Fruit fly (Drosophila melanogaster) whole organism, pupa: ENCODE data around the gene Tsen2.

ENCODE experiments used
- CG10348 ChIP-seq: fragments of 200-800 bp; sonication (Bioruptor generic); IDR thresholded peaks from 2 replicates; pipeline ENCODE4 v1.3.6; 2022; ENCODE audit warnings: missing biosample characterization, missing genetic modification characterization
- CG12605 ChIP-seq: fragments of 200-800 bp; sonication (Bioruptor generic); IDR thresholded peaks from 2 replicates; pipeline ENCODE4 v1.3.6; 2022; ENCODE audit warnings: missing biosample characterization, missing genetic modification characterization
- CG13204 ChIP-seq: fragments of 200-800 bp; sonication (Bioruptor generic); optimal IDR thresholded peaks from 2 replicates; lab custom pipeline; 2018; ENCODE audit warnings: missing biosample characterization, mild to moderate bottlenecking, missing genetic modification characterization, moderate library complexity
- CG14655 ChIP-seq: fragments of 200-800 bp; sonication (Bioruptor generic); optimal IDR thresholded peaks from 3 replicates; lab custom pipeline; 2017; ENCODE audit warnings: mild to moderate bottlenecking, missing biosample characterization, missing genetic modification reagents, missing genetic modification characterization
- CG15710 ChIP-seq: fragments of 200-800 bp; sonication (Bioruptor generic); optimal IDR thresholded peaks from 2 replicates; lab custom pipeline; 2018; ENCODE audit warnings: missing biosample characterization, mild to moderate bottlenecking, missing genetic modification characterization, moderate library complexity
- CG17806 ChIP-seq: fragments of 200-800 bp; sonication (Bioruptor generic); optimal IDR thresholded peaks from 2 replicates; lab custom pipeline; 2018; ENCODE audit warnings: missing biosample characterization, mild to moderate bottlenecking, missing genetic modification characterization, moderate library complexity
- CG32121 ChIP-seq: fragments of 200-800 bp; sonication (Bioruptor generic); IDR thresholded peaks from 2 replicates; pipeline ENCODE4 v1.3.6; 2022; ENCODE audit warnings: missing biosample characterization, missing genetic modification characterization
- CG34367 ChIP-seq: fragments of 200-800 bp; sonication (Bioruptor generic); optimal IDR thresholded peaks from 2 replicates; lab custom pipeline; 2018; ENCODE audit warnings: missing biosample characterization, mild to moderate bottlenecking, missing genetic modification characterization
- CG4496 ChIP-seq: fragments of 200-800 bp; sonication (Bioruptor generic); IDR thresholded peaks from 3 replicates; pipeline ENCODE4 v1.3.6; 2022; ENCODE audit warnings: missing biosample characterization, missing genetic modification characterization
- CG8159 ChIP-seq: fragments of 200-800 bp; sonication (Bioruptor generic); optimal IDR thresholded peaks from 3 replicates; lab custom pipeline; 2018; ENCODE audit warnings: missing biosample characterization, mild to moderate bottlenecking, missing genetic modification characterization, moderate library complexity
- CG8301 ChIP-seq: fragments of 200-800 bp; sonication (Bioruptor generic); optimal IDR thresholded peaks from 2 replicates; lab custom pipeline; 2018; ENCODE audit warnings: missing biosample characterization, mild to moderate bottlenecking, missing genetic modification characterization
- CG9948 ChIP-seq: fragments of 200-800 bp; sonication (Bioruptor generic); optimal IDR thresholded peaks from 2 replicates; lab custom pipeline; 2018; ENCODE audit warnings: missing biosample characterization, mild to moderate bottlenecking, missing genetic modification characterization, moderate library complexity
- D1 ChIP-seq: fragments of 200-800 bp; sonication (Bioruptor generic); optimal IDR thresholded peaks from 2 replicates; lab custom pipeline; 2018; ENCODE audit warnings: missing biosample characterization, mild to moderate bottlenecking, missing genetic modification characterization, moderate library complexity
- EcR ChIP-seq: fragments of 200-800 bp; sonication (Bioruptor generic); optimal IDR thresholded peaks from 3 replicates; lab custom pipeline; 2019; ENCODE audit warnings: missing biosample characterization, missing genetic modification characterization, mild to moderate bottlenecking, moderate library complexity, missing genetic modification reagents
- Ets98B ChIP-seq: fragments of 200-800 bp; sonication (Bioruptor generic); IDR thresholded peaks from 2 replicates; pipeline ENCODE4 v1.3.6; 2022; ENCODE audit warnings: missing biosample characterization, missing genetic modification characterization
- Pif1A ChIP-seq: fragments of 200-800 bp; sonication (Bioruptor generic); optimal IDR thresholded peaks from 3 replicates; lab custom pipeline; 2016; ENCODE audit warnings: missing biosample characterization, missing genetic modification characterization
- Pif1B ChIP-seq: fragments of 200-800 bp; sonication (Bioruptor generic); optimal IDR thresholded peaks from 3 replicates; lab custom pipeline; 2016; ENCODE audit warnings: missing biosample characterization, missing genetic modification characterization
- Snoo ChIP-seq: fragments of 200-800 bp; sonication (Bioruptor generic); optimal IDR thresholded peaks from 3 replicates; lab custom pipeline; 2017; ENCODE audit warnings: missing biosample characterization, mild to moderate bottlenecking, missing genetic modification characterization, inconsistent platforms
- fd96Ca ChIP-seq: fragments of 200-800 bp; sonication (Bioruptor generic); IDR thresholded peaks from 3 replicates; pipeline ENCODE4 v1.3.6; 2022; ENCODE audit warnings: missing biosample characterization, missing genetic modification characterization
- gl ChIP-seq: fragments of 200-800 bp; sonication (Bioruptor generic); optimal IDR thresholded peaks from 2 replicates; lab custom pipeline; 2018; ENCODE audit warnings: missing biosample characterization, mild to moderate bottlenecking, missing genetic modification characterization
- rn ChIP-seq: fragments of 200-800 bp; sonication (Bioruptor generic); IDR thresholded peaks from 2 replicates; pipeline ENCODE4 v1.3.6; 2022; ENCODE audit warnings: missing biosample characterization, missing genetic modification characterization

Gene Tsen2

dm6 chr2L:16684908-16685611, 44.5 kb upstream of the Tsen2 start:
- TF ChIP-seq CG14655 (GFP tag; lab: Kevin White, UChicago) (peak; percentile 84), CG34367 (tag; lab: Kevin White, UChicago) (peak; percentile 76), CG9948 (tag; lab: Kevin White, UChicago) (peak; percentile 89), CG4496 (GFP tag; lab: Robert Waterston, UW) (peak; percentile 35; the same call in 1 of the 3 replicates), gl (tag; lab: Kevin White, UChicago) (no peak), CG8159 (tag; lab: Kevin White, UChicago) (peak; percentile 83), fd96Ca (GFP tag; lab: Robert Waterston, UW) (peak; percentile 37; the same call in 1 of the 3 replicates), rn (GFP tag; lab: Robert Waterston, UW) (no peak), EcR (GFP tag; lab: Kevin White, UChicago) (peak; percentile 93), Pif1A (GFP tag; lab: Kevin White, UChicago) (no peak), CG15710 (tag; lab: Kevin White, UChicago) (peak; percentile 86), Snoo (tag; lab: Kevin White, UChicago) (peak; percentile 65), Pif1B (GFP tag; lab: Kevin White, UChicago) (peak; percentile 35), CG13204 (GFP tag; lab: Kevin White, UChicago) (peak; percentile 61), CG12605 (GFP tag; lab: Robert Waterston, UW) (peak; percentile 6; the same call in 1 of the 2 replicates), CG10348 (GFP tag; lab: Robert Waterston, UW) (no peak), Ets98B (peak; percentile 30; the same call in 1 of the 2 replicates), CG8301 (tag; lab: Kevin White, UChicago) (peak; percentile 84), CG17806 (peak; percentile 81), D1 (tag; lab: Kevin White, UChicago) (peak; percentile 79), CG32121 (GFP tag; lab: Robert Waterston, UW) (no peak; the same call in 1 of the 2 replicates)

dm6 chr2L:16685612-16685912, 44.0 kb upstream of the Tsen2 start:
- TF ChIP-seq CG12605 (GFP tag; lab: Robert Waterston, UW) (no peak), CG13204 (GFP tag; lab: Kevin White, UChicago) (no peak), Ets98B (no peak), CG4496 (GFP tag; lab: Robert Waterston, UW) (no peak), CG15710 (tag; lab: Kevin White, UChicago) (no peak), CG14655 (GFP tag; lab: Kevin White, UChicago) (no peak), Snoo (tag; lab: Kevin White, UChicago) (no peak), gl (tag; lab: Kevin White, UChicago) (no peak), CG9948 (tag; lab: Kevin White, UChicago) (no peak), CG34367 (tag; lab: Kevin White, UChicago) (no peak), CG8301 (tag; lab: Kevin White, UChicago) (no peak), fd96Ca (GFP tag; lab: Robert Waterston, UW) (no peak)

- peak; percentile 69 for TF ChIP-seq D1 (tag; lab: Kevin White, UChicago)
- TF ChIP-seq CG10348 (GFP tag; lab: Robert Waterston, UW), result no peak
- peak; percentile 65 for TF ChIP-seq CG8159 (tag; lab: Kevin White, UChicago)
- peak; percentile 58 for TF ChIP-seq CG15710 (tag; lab: Kevin White, UChicago)
- peak; percentile 87 for TF ChIP-seq CG12605 (GFP tag; lab: Robert Waterston, UW)
- TF ChIP-seq CG14655 (GFP tag; lab: Kevin White, UChicago), result peak; percentile 63
- TF ChIP-seq Ets98B, result peak; percentile 70
- TF ChIP-seq EcR (GFP tag; lab: Kevin White, UChicago), result peak; percentile 71
- TF ChIP-seq Snoo (tag; lab: Kevin White, UChicago), result peak; percentile 60
- TF ChIP-seq CG8301 (tag; lab: Kevin White, UChicago), result peak; percentile 52
- TF ChIP-seq CG9948 (tag; lab: Kevin White, UChicago), result peak; percentile 32
- peak; percentile 59; the same call in 1 of the 2 replicates for TF ChIP-seq rn (GFP tag; lab: Robert Waterston, UW)
- TF ChIP-seq Pif1A (GFP tag; lab: Kevin White, UChicago), result peak; percentile 64
- peak; percentile 55 for TF ChIP-seq CG17806
- peak; percentile 79 for TF ChIP-seq gl (tag; lab: Kevin White, UChicago)
- TF ChIP-seq CG34367 (tag; lab: Kevin White, UChicago), result peak; percentile 68
- TF ChIP-seq fd96Ca (GFP tag; lab: Robert Waterston, UW), result peak; percentile 56; the same call in 2 of the 3 replicates
- TF ChIP-seq CG4496 (GFP tag; lab: Robert Waterston, UW), result peak; percentile 85
- TF ChIP-seq CG32121 (GFP tag; lab: Robert Waterston, UW), result peak; percentile 35; the same call in 1 of the 2 replicates
- TF ChIP-seq CG13204 (GFP tag; lab: Kevin White, UChicago), result peak; percentile 80
- peak; percentile 57 for TF ChIP-seq Pif1B (GFP tag; lab: Kevin White, UChicago)
- TF ChIP-seq, all 21 proteins: peak for 20
Observed at dm6 chr2L:16686412-16687043, 43.0 kb upstream of the Tsen2 start.

- TF ChIP-seq CG9948 (tag; lab: Kevin White, UChicago), result peak; percentile 77
- TF ChIP-seq CG17806, result peak; percentile 67
- 0 out of 3 replicates have a peak, but pooled peaks have one; percentile 35 for TF ChIP-seq CG4496 (GFP tag; lab: Robert Waterston, UW)
- 0 out of 2 replicates have a peak, but pooled peaks have one; percentile 8 for TF ChIP-seq Ets98B
- TF ChIP-seq CG15710 (tag; lab: Kevin White, UChicago), result peak; percentile 77
- peak; percentile 46 for TF ChIP-seq Pif1B (GFP tag; lab: Kevin White, UChicago)
- TF ChIP-seq rn (GFP tag; lab: Robert Waterston, UW), result no peak
- peak; percentile 25 for TF ChIP-seq EcR (GFP tag; lab: Kevin White, UChicago)
- peak; percentile 42 for TF ChIP-seq D1 (tag; lab: Kevin White, UChicago)
- TF ChIP-seq Pif1A (GFP tag; lab: Kevin White, UChicago), result peak; percentile 78
- peak; percentile 46; the same call in 1 of the 2 replicates for TF ChIP-seq CG32121 (GFP tag; lab: Robert Waterston, UW)
- TF ChIP-seq CG12605 (GFP tag; lab: Robert Waterston, UW), result peak; percentile 61; the same call in 1 of the 2 replicates
- TF ChIP-seq CG10348 (GFP tag; lab: Robert Waterston, UW), result no peak
- peak; percentile 62 for TF ChIP-seq CG8301 (tag; lab: Kevin White, UChicago)
- no peak for TF ChIP-seq Snoo (tag; lab: Kevin White, UChicago)
- TF ChIP-seq CG8159 (tag; lab: Kevin White, UChicago), result peak; percentile 76
- peak; percentile 77 for TF ChIP-seq CG14655 (GFP tag; lab: Kevin White, UChicago)
- no peak for TF ChIP-seq gl (tag; lab: Kevin White, UChicago)
- TF ChIP-seq CG13204 (GFP tag; lab: Kevin White, UChicago), result peak; percentile 63
- no peak for TF ChIP-seq fd96Ca (GFP tag; lab: Robert Waterston, UW)
- TF ChIP-seq CG34367 (tag; lab: Kevin White, UChicago), result peak; percentile 77
- TF ChIP-seq, all 21 proteins: peak for 16
Observed at dm6 chr2L:16687863-16688262, 41.7 kb upstream of the Tsen2 start.
